Worm (Caenorhabditis elegans) whole organism, L3 larva: Measurements from ENCODE around the gene col-101.
A peak's percentile ranks its signal among the peaks of the same experiment; 100 is the strongest.

ENCODE experiments used
- ama-1 ChIP-seq: fragments of 150-350 bp; optimal IDR thresholded peaks from 2 replicates; lab custom pipeline; 2018
- daf-12 ChIP-seq: fragments of 150-350 bp; optimal IDR thresholded peaks from 2 replicates; lab custom pipeline; 2014; ENCODE audit warnings: missing biosample characterization, missing genetic modification reagents, missing genetic modification characterization
- fkh-10 ChIP-seq: sonication (generic microtip); optimal IDR thresholded peaks from 2 replicates; lab custom pipeline; 2017; ENCODE audit warnings: missing biosample characterization, missing genetic modification reagents, missing genetic modification characterization
- fos-1 ChIP-seq: fragments of 150-350 bp; optimal IDR thresholded peaks from 2 replicates; lab custom pipeline; 2014; ENCODE audit warnings: missing biosample characterization, missing genetic modification characterization
- lin-39 ChIP-seq: fragments of 150-350 bp; optimal IDR thresholded peaks from 2 replicates; lab custom pipeline; 2018; ENCODE audit warnings: missing biosample characterization, missing genetic modification reagents, missing genetic modification characterization
- nhr-11 ChIP-seq: fragments of 150-350 bp; optimal IDR thresholded peaks from 2 replicates; lab custom pipeline; 2014; ENCODE audit warnings: missing biosample characterization, missing genetic modification characterization
- nhr-12 ChIP-seq: fragments of 150-350 bp; optimal IDR thresholded peaks from 2 replicates; lab custom pipeline; 2014; ENCODE audit warnings: missing biosample characterization, missing genetic modification characterization
- nhr-25 ChIP-seq: sonication (generic microtip); optimal IDR thresholded peaks from 2 replicates; lab custom pipeline; 2017; ENCODE audit warnings: missing biosample characterization, missing genetic modification characterization
- nhr-76 ChIP-seq: fragments of 150-350 bp; sonication (generic microtip); optimal IDR thresholded peaks from 5 replicates; lab custom pipeline; 2014; ENCODE audit warnings: missing biosample characterization, missing genetic modification characterization
- pha-4 ChIP-seq: fragments of 150-350 bp; optimal IDR thresholded peaks from 2 replicates; lab custom pipeline; 2014; ENCODE audit warnings: missing biosample characterization, missing genetic modification reagents, missing genetic modification characterization
- pqm-1 ChIP-seq: fragments of 150-350 bp; optimal IDR thresholded peaks from 2 replicates; lab custom pipeline; 2017; ENCODE audit warnings: missing biosample characterization, missing genetic modification characterization, inconsistent platforms
- skn-1 ChIP-seq: fragments of 150-350 bp; optimal IDR thresholded peaks from 2 replicates; lab custom pipeline; 2014; ENCODE audit warnings: missing biosample characterization, missing genetic modification characterization

- no peak for TF ChIP-seq nhr-11 (tag; lab: Kevin White, UChicago)
- TF ChIP-seq lin-39 = no peak
- TF ChIP-seq skn-1 (tag; lab: Kevin White, UChicago) = no peak
- TF ChIP-seq fos-1 (tag; lab: Kevin White, UChicago) = no peak
- peak; percentile 15 for TF ChIP-seq pqm-1 (tag; lab: Kevin White, UChicago)
- no peak for TF ChIP-seq daf-12 (tag; lab: Kevin White, UChicago)
- TF ChIP-seq pha-4 (tag; lab: Kevin White, UChicago) = no peak
- TF ChIP-seq nhr-12 = no peak
- no peak for TF ChIP-seq ama-1 (lab: Kevin White, UChicago)
- TF ChIP-seq nhr-25 = no peak
- no peak for TF ChIP-seq nhr-76
- TF ChIP-seq fkh-10 (GFP tag; lab: Kevin White, UChicago) = no peak
These were observed 33.6 kb downstream of the col-101 start for ce11 chrIV:293163-293755.
